Fruit fly (Drosophila melanogaster): ENCODE measurements around the gene CG13775.

The CG13775 gene

DNA sequence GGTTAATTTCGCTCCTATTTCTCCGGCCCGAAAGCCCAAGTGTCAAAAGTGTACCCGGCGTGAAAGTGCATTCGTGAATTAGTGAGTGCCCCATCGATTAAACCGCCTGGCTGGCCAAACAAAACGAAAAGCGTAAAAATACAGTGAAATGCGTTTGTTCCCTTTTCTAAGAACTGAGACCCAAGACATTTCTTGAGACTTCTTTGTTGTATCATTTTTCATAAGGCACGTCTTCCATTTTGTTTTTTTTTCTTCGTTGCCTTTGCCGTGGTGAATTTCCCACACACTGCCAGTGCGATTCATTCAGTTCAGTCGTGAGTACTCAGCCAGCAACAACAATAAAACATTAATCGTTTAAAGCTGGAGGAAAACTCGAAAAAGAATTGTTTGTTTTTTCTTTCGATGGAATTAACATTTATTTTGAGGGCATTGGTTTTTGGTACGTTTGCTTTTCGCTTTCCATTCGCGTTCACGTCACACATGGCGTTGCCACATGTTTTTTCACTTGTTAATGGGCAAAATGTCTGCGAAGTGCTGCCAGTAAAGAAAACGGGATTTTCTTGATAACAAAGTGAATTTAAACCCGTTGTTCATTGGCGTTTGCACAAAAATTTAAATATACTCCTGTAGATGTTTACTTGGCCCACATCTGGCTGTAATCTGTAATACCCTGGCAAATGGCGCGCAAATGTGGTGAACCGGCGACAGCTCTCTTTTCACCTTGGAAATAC, 35.2 kb downstream of the CG13775 start (continued):
- no peak for TF ChIP-seq CG10543 (GFP tag; optimal IDR thresholded peaks at IDR 0.05)
- TF ChIP-seq CG3065 (GFP tag; optimal IDR thresholded peaks at IDR 0.05): no peak
- TF ChIP-seq fd3F (GFP tag; optimal IDR thresholded peaks at IDR 0.05): no peak
- TF ChIP-seq D19B (GFP tag; optimal IDR thresholded peaks at IDR 0.05): peak; percentile 51
- no peak for TF ChIP-seq CG4282 (GFP tag; optimal IDR thresholded peaks at IDR 0.05)
- no peak for TF ChIP-seq CG3407 (GFP tag; optimal IDR thresholded peaks at IDR 0.05)
- no peak for TF ChIP-seq slp2 (GFP tag; optimal IDR thresholded peaks at IDR 0.05)
- no peak for TF ChIP-seq CG42726 (GFP tag; IDR thresholded peaks at IDR 0.05; ENCODE audit: partially characterized antibody)
- TF ChIP-seq abd-A (tag; optimal IDR thresholded peaks at IDR 0.05): no peak
- no peak for TF ChIP-seq CG7745 (tag; optimal IDR thresholded peaks at IDR 0.05)
- no peak for TF ChIP-seq CG10366 (GFP tag; IDR thresholded peaks at IDR 0.05)
- TF ChIP-seq jumu (GFP tag; optimal IDR thresholded peaks at IDR 0.05): no peak
- peak; percentile 79 for TF ChIP-seq ftz-f1 (GFP tag; optimal IDR thresholded peaks at IDR 0.05)
- no peak for TF ChIP-seq Myb (GFP tag; optimal IDR thresholded peaks at IDR 0.05)
- TF ChIP-seq CG8924 (tag; optimal IDR thresholded peaks at IDR 0.05): no peak
- TF ChIP-seq CG3838 (GFP tag; optimal IDR thresholded peaks at IDR 0.05): no peak
- TF ChIP-seq Tbp (GFP tag; optimal IDR thresholded peaks at IDR 0.05): no peak
- no peak for TF ChIP-seq Lpt (GFP tag; optimal IDR thresholded peaks at IDR 0.05)
- TF ChIP-seq cwo (GFP tag; optimal IDR thresholded peaks at IDR 0.05): no peak
- no peak for TF ChIP-seq prd (optimal IDR thresholded peaks at IDR 0.05)
- TF ChIP-seq prd (GFP tag; IDR thresholded peaks at IDR 0.05): no peak
- TF ChIP-seq pum (GFP tag; optimal IDR thresholded peaks at IDR 0.05): no peak
- TF ChIP-seq Ada2b (GFP tag; IDR thresholded peaks at IDR 0.05): no peak
- no peak for TF ChIP-seq ap (GFP tag; IDR thresholded peaks at IDR 0.05)
- no peak for TF ChIP-seq ssp (GFP tag; IDR thresholded peaks at IDR 0.05)
- no peak for TF ChIP-seq CG17568 (GFP tag; optimal IDR thresholded peaks at IDR 0.05)
- peak; percentile 40 for TF ChIP-seq nom (GFP tag; optimal IDR thresholded peaks at IDR 0.05)
- no peak for TF ChIP-seq CG10431 (GFP tag; optimal IDR thresholded peaks at IDR 0.05)
- no peak for TF ChIP-seq Nf-YB (GFP tag; optimal IDR thresholded peaks at IDR 0.05)
- no peak for TF ChIP-seq CG32532 (GFP tag; IDR thresholded peaks at IDR 0.05)
- no peak for TF ChIP-seq CG14860 (GFP tag; IDR thresholded peaks at IDR 0.05; ENCODE audit: partially characterized antibody)
- no peak for TF ChIP-seq CG8089 (GFP tag; optimal IDR thresholded peaks at IDR 0.05)
- TF ChIP-seq dan (GFP tag; IDR thresholded peaks at IDR 0.05): no peak
- TF ChIP-seq CG11093 (GFP tag; IDR thresholded peaks at IDR 0.05): no peak
- no peak for TF ChIP-seq CG11504 (tag; optimal IDR thresholded peaks at IDR 0.05)
- TF ChIP-seq CG33213 (GFP tag; optimal IDR thresholded peaks at IDR 0.05): no peak
- no peak for TF ChIP-seq Oaz (GFP tag; IDR thresholded peaks at IDR 0.05)
- no peak for TF ChIP-seq Poxn (GFP tag; IDR thresholded peaks at IDR 0.05)
- no peak for TF ChIP-seq CG11695 (GFP tag; IDR thresholded peaks at IDR 0.05)
- TF ChIP-seq CG4360 (GFP tag; IDR thresholded peaks at IDR 0.05): no peak
- TF ChIP-seq lmd (GFP tag; IDR thresholded peaks at IDR 0.05): no peak
- no peak for TF ChIP-seq CG13894 (tag; optimal IDR thresholded peaks at IDR 0.05)
- no peak for TF ChIP-seq caup (GFP tag; optimal IDR thresholded peaks at IDR 0.05; ENCODE audit: severe bottlenecking)
- no peak for TF ChIP-seq CG8281 (tag; optimal IDR thresholded peaks at IDR 0.05)
- no peak for TF ChIP-seq cato (GFP tag; optimal IDR thresholded peaks at IDR 0.05; ENCODE audit: borderline replicate concordance)
- no peak for TF ChIP-seq Dip2 (GFP tag; IDR thresholded peaks at IDR 0.05)
- no peak for TF ChIP-seq sug (tag; optimal IDR thresholded peaks at IDR 0.05)
- TF ChIP-seq kah (GFP tag; optimal IDR thresholded peaks at IDR 0.05): no peak
- TF ChIP-seq Fer3 (tag; optimal IDR thresholded peaks at IDR 0.05): no peak
- TF ChIP-seq Sox102F (GFP tag; optimal IDR thresholded peaks at IDR 0.05): peak; percentile 3
- no peak for TF ChIP-seq org-1 (GFP tag; optimal IDR thresholded peaks at IDR 0.05)

Measured in whole organism, embryonic.